Fruit fly (Drosophila melanogaster) Kc167 (cell line): ENCODE measurements around the gene Prosbeta4.

Source experiments
- Myc ChIP-seq: fragments of >200 bp; optimal IDR thresholded peaks from 2 replicates; lab custom pipeline; 2017; ENCODE audit warnings: missing external identifiers
- Sin3A ChIP-seq: fragments of >200 bp; optimal IDR thresholded peaks from 2 replicates; lab custom pipeline; 2018; ENCODE audit warnings: missing external identifiers
- h ChIP-seq: fragments of >200 bp; optimal IDR thresholded peaks from 3 replicates; lab custom pipeline; 2018; ENCODE audit warnings: missing external identifiers
- insv ChIP-seq: fragments of >200 bp; optimal IDR thresholded peaks from 3 replicates; lab custom pipeline; 2018; ENCODE audit warnings: missing external identifiers
- psq ChIP-seq: fragments of >200 bp; optimal IDR thresholded peaks from 2 replicates; lab custom pipeline; 2017; ENCODE audit warnings: missing external identifiers
- ttk ChIP-seq: sonication (Bioruptor generic); optimal IDR thresholded peaks from 2 replicates; lab custom pipeline; 2017; ENCODE audit warnings: missing external identifiers

The Prosbeta4 gene

dm6 chr2L:16732338-16732892, 482 bp upstream of the Prosbeta4 start, which contains the start of gene Nubp1:
Gene Nubp1 (plus strand): TSS chr2L:16732550.
- no peak for TF ChIP-seq h

dm6 chr2L:16730939-16731338, 994 bp downstream of the Prosbeta4 start, which contains the start of gene CG17996:
Gene CG17996 (minus strand): TSS chr2L:16731039.
- TF ChIP-seq psq (lab: Kevin White, UChicago) (no peak), Sin3A (no peak), h (no peak), Myc (lab: Kevin White, UChicago) (no peak), insv (no peak), ttk (lab: Kevin White, UChicago) (no peak)

dm6 chr2L:16729556-16729955, 2.4 kb downstream of the Prosbeta4 start, which contains the start of gene Tsen2:
Gene Tsen2 (plus strand): TSS chr2L:16729777.
- TF ChIP-seq h (no peak), Myc (lab: Kevin White, UChicago) (no peak), Sin3A (no peak), psq (lab: Kevin White, UChicago) (no peak), ttk (lab: Kevin White, UChicago) (no peak), insv (no peak)

- TF ChIP-seq Sin3A = no peak
- TF ChIP-seq insv = no peak
- peak; percentile 65 for TF ChIP-seq psq (lab: Kevin White, UChicago)
These were observed 4.3 kb downstream of the Prosbeta4 start, which contains the start of gene VhaSFD for dm6 chr2L:16727578-16728023. Gene VhaSFD (minus strand): TSS chr2L:16727826.

- TF ChIP-seq h (no peak), insv (no peak), Sin3A (no peak), ttk (lab: Kevin White, UChicago) (no peak), Myc (lab: Kevin White, UChicago) (no peak), psq (lab: Kevin White, UChicago) (no peak)
These were observed 9.3 kb downstream of the Prosbeta4 start for dm6 chr2L:16722596-16722995.

- TF ChIP-seq ttk (lab: Kevin White, UChicago) = no peak
- TF ChIP-seq Myc (lab: Kevin White, UChicago) = no peak
- TF ChIP-seq h = no peak
- TF ChIP-seq Sin3A = no peak
- no peak for TF ChIP-seq insv
- TF ChIP-seq psq (lab: Kevin White, UChicago) = no peak
These were observed 10.9 kb downstream of the Prosbeta4 start for dm6 chr2L:16720707-16721700.

dm6 chr2L:16719643-16720515, 12.1 kb downstream of the Prosbeta4 start, which contains the start of gene Cyt-c-p:
Gene Cyt-c-p (plus strand): TSS chr2L:16719932.
- TF ChIP-seq ttk (lab: Kevin White, UChicago) = no peak
- TF ChIP-seq Myc (lab: Kevin White, UChicago) = no peak
- no peak for TF ChIP-seq Sin3A
- TF ChIP-seq h = no peak
- TF ChIP-seq psq (lab: Kevin White, UChicago) = no peak
- no peak for TF ChIP-seq insv

dm6 chr2L:16718446-16719173, 13.3 kb downstream of the Prosbeta4 start:
- TF ChIP-seq psq (lab: Kevin White, UChicago) (no peak), Myc (lab: Kevin White, UChicago) (no peak), insv (no peak), Sin3A (no peak), h (no peak), ttk (lab: Kevin White, UChicago) (no peak)

dm6 chr2L:16716771-16717170, 15.2 kb downstream of the Prosbeta4 start:
- TF ChIP-seq ttk (lab: Kevin White, UChicago) (no peak), insv (no peak), h (no peak), psq (lab: Kevin White, UChicago) (no peak), Myc (lab: Kevin White, UChicago) (no peak), Sin3A (no peak)

- TF ChIP-seq insv (no peak), ttk (lab: Kevin White, UChicago) (no peak), Sin3A (no peak), h (no peak), Myc (lab: Kevin White, UChicago) (no peak), psq (lab: Kevin White, UChicago) (no peak)
These were observed 15.9 kb downstream of the Prosbeta4 start, which contains the start of the genes Cyt-c-d and CG31808 for dm6 chr2L:16715841-16716701. Gene Cyt-c-d (plus strand): TSS chr2L:16715891. Gene CG31808 (minus strand): TSS chr2L:16716195.
